Fruit fly (Drosophila melanogaster): ENCODE data around the gene CG32756.
A peak's percentile ranks its signal among the peaks of the same experiment; 100 is the strongest.

CG32756 gene

DNA sequence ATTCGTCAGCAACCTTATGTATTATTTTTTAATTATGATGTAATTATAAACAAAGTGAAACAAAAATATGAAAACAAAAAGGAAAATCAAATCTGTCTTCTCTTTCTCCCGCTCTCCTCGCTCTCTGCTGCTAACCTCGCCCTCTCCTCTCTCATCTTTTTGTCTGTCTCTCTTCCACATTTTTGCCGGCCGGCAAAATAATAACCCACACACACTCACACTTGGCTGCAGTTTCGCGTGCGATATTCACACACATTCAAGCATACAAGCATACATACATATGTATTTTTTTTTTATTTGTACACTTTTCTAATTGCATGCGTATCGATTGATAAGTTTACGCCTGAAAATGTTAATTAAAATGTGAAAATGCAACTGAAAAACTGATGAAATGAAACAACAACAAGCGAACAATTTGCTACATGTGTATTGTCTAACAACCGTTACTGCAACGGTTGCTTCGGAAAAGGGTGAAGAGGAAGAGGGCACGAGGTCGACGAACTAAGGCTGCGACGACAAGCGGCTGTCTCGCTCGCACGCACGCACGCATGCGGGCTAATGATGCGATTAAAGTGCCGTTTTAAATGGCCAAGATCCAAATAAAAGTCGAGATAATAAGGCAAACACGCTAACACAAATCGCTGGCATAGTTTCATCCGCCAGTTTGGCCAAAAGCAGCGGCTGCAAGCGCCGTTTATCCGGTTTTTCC is 41.0 kb upstream of the CG32756 start (continued):
- no peak for TF ChIP-seq vnd (GFP tag; IDR thresholded peaks at IDR 0.05; ENCODE audit: partially characterized antibody)
- TF ChIP-seq Hr51 (GFP tag; optimal IDR thresholded peaks at IDR 0.05): no peak
- TF ChIP-seq Adf1 (GFP tag; IDR thresholded peaks at IDR 0.05): no peak
- no peak for TF ChIP-seq tx (GFP tag; optimal IDR thresholded peaks at IDR 0.05)
- no peak for TF ChIP-seq unpg (GFP tag; optimal IDR thresholded peaks at IDR 0.05)
- TF ChIP-seq CG4854 (GFP tag; optimal IDR thresholded peaks at IDR 0.05): no peak
- TF ChIP-seq oc (tag; optimal IDR thresholded peaks at IDR 0.05): peak; percentile 48
- no peak for TF ChIP-seq grn (GFP tag; optimal IDR thresholded peaks at IDR 0.05)
- no peak for TF ChIP-seq pan (optimal IDR thresholded peaks at IDR 0.05)
- no peak for TF ChIP-seq pan (GFP tag; optimal IDR thresholded peaks at IDR 0.05 in 1 of 2, IDR thresholded peaks at IDR 0.05 in 1 of 2)
- TF ChIP-seq hth (optimal IDR thresholded peaks at IDR 0.05): no peak
- no peak for TF ChIP-seq psq (GFP tag; optimal IDR thresholded peaks at IDR 0.05)
- peak; percentile 57 for TF ChIP-seq ewg (GFP tag; optimal IDR thresholded peaks at IDR 0.05)
- no peak for TF ChIP-seq CG6689 (GFP tag; IDR thresholded peaks at IDR 0.05)

DNA sequence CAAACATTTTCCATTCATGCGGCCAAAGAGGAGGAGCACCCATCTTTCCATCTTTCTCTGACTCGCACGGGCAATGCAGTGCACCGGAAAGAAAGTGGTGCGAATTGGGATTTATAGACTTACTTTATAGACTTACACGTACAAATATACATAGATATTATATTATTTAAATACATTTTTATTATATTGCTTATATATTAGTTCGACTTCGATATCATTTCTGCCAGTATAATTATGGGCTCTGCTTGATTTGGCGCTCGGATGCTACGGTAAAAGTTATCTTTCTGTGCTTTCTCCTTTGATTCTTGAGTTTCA is 40.4 kb upstream of the CG32756 start:
- TF ChIP-seq Hr51 (GFP tag; optimal IDR thresholded peaks at IDR 0.05) (no peak), Bgb (GFP tag; IDR thresholded peaks at IDR 0.05; ENCODE audit: partially characterized antibody) (no peak), Drgx (GFP tag; IDR thresholded peaks at IDR 0.05) (peak; percentile 51), CG18262 (tag; optimal IDR thresholded peaks at IDR 0.05) (peak; percentile 34), Hr39 (optimal IDR thresholded peaks at IDR 0.05) (peak; percentile 89), CG1832 (GFP tag; optimal IDR thresholded peaks at IDR 0.05) (peak; percentile 30), ewg (GFP tag; optimal IDR thresholded peaks at IDR 0.05) (peak; percentile 2), CG4360 (GFP tag; IDR thresholded peaks at IDR 0.05) (no peak), E2f1 (GFP tag; IDR thresholded peaks at IDR 0.05) (no peak), prd (optimal IDR thresholded peaks at IDR 0.05) (no peak), prd (GFP tag; IDR thresholded peaks at IDR 0.05) (0 out of 3 replicates have a peak, but pooled peaks have one; percentile 17), CG4424 (GFP tag; optimal IDR thresholded peaks at IDR 0.05) (peak; percentile 9), Blimp-1 (GFP tag; optimal IDR thresholded peaks at IDR 0.05) (peak; percentile 3), lbe (GFP tag; optimal IDR thresholded peaks at IDR 0.05) (no peak), CG5953 (GFP tag; IDR thresholded peaks at IDR 0.05) (0 out of 2 replicates have a peak, but pooled peaks have one; percentile 13), CG2712 (tag; optimal IDR thresholded peaks at IDR 0.05) (peak; percentile 21), ab (GFP tag; optimal IDR thresholded peaks at IDR 0.05) (no peak), bsh (GFP tag; optimal IDR thresholded peaks at IDR 0.05) (peak in 1 of 2 experiments; percentile 31), CG6254 (GFP tag; optimal IDR thresholded peaks at IDR 0.05) (peak; percentile 10)

DNA sequence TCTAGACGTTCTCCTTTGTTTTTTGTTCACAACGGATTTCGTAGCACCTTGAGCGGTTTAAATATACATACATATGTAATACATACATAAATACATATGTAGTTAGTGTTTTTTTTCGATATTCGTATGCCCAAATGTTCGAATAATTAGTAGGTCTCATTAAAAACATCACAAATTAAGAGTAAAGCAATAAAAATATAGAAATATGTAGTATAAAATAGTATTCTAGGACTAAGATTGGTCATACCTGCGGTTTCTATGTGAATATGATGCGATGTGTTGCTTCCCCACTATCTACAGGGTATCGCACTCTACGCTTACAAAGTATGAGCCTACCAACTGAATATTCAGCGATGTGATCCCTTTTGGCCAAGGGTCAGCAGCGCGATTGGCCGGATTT is 40.0 kb upstream of the CG32756 start, which contains the start of gene CG4020:
Gene CG4020, plus strand, starts transcription at position 301 of the 400 bp plus-strand sequence.
- TF ChIP-seq chn (GFP tag; optimal IDR thresholded peaks at IDR 0.05): no peak
- TF ChIP-seq Doc3 (GFP tag; IDR thresholded peaks at IDR 0.05; ENCODE audit: partially characterized antibody): no peak
- no peak for TF ChIP-seq ash1 (GFP tag; optimal IDR thresholded peaks at IDR 0.05)
- TF ChIP-seq Spps (tag; optimal IDR thresholded peaks at IDR 0.05): no peak
- TF ChIP-seq lmd (GFP tag; IDR thresholded peaks at IDR 0.05): no peak
- TF ChIP-seq CG1024 (GFP tag; IDR thresholded peaks at IDR 0.05): no peak
- no peak for TF ChIP-seq Mad (GFP tag; optimal IDR thresholded peaks at IDR 0.05)
- TF ChIP-seq Aef1 (GFP tag; IDR thresholded peaks at IDR 0.05): no peak
- TF ChIP-seq CG7357 (GFP tag; IDR thresholded peaks at IDR 0.05): no peak
- no peak for TF ChIP-seq Dip3 (GFP tag; optimal IDR thresholded peaks at IDR 0.05)
- TF ChIP-seq CG8924 (tag; optimal IDR thresholded peaks at IDR 0.05): no peak
- no peak for TF ChIP-seq trem (tag; optimal IDR thresholded peaks at IDR 0.05)
- TF ChIP-seq dmrt11E (tag; optimal IDR thresholded peaks at IDR 0.05): no peak
- no peak for TF ChIP-seq CG32532 (GFP tag; IDR thresholded peaks at IDR 0.05)
- no peak for TF ChIP-seq CG2889 (GFP tag; IDR thresholded peaks at IDR 0.05)
- no peak for TF ChIP-seq hkb (optimal IDR thresholded peaks at IDR 0.05)
- TF ChIP-seq hkb (GFP tag; IDR thresholded peaks at IDR 0.05): no peak
- no peak for TF ChIP-seq CG33557 (GFP tag; optimal IDR thresholded peaks at IDR 0.05)
- no peak for TF ChIP-seq ems (GFP tag; optimal IDR thresholded peaks at IDR 0.05)
- TF ChIP-seq CG30403 (GFP tag; optimal IDR thresholded peaks at IDR 0.05): no peak
